Worm (Caenorhabditis elegans) whole organism, L3 larva: ENCODE measurements around the gene ZC504.1.
A peak's percentile ranks its signal among the peaks of the same experiment; 100 is the strongest.

Source experiments
- ama-1 ChIP-seq: fragments of 150-350 bp; optimal IDR thresholded peaks from 2 replicates; lab custom pipeline; 2018
- ceh-82 ChIP-seq: fragments of 150-350 bp; optimal IDR thresholded peaks from 2 replicates; lab custom pipeline; 2014; ENCODE audit warnings: missing biosample characterization, missing genetic modification characterization
- egl-5 ChIP-seq: fragments of 150-350 bp; optimal IDR thresholded peaks from 2 replicates; lab custom pipeline; 2017; ENCODE audit warnings: missing biosample characterization, missing genetic modification reagents, missing genetic modification characterization, inconsistent platforms
- hmg-11 ChIP-seq: sonication (generic microtip); optimal IDR thresholded peaks from 2 replicates; lab custom pipeline; 2016; ENCODE audit warnings: missing genetic modification characterization, missing compliant biosample characterization
- pha-4 ChIP-seq: fragments of 150-350 bp; optimal IDR thresholded peaks from 2 replicates; lab custom pipeline; 2014; ENCODE audit warnings: missing biosample characterization, missing genetic modification reagents, missing genetic modification characterization
- skn-1 ChIP-seq: fragments of 150-350 bp; optimal IDR thresholded peaks from 2 replicates; lab custom pipeline; 2014; ENCODE audit warnings: missing biosample characterization, missing genetic modification characterization
- unc-62 ChIP-seq: fragments of 150-350 bp; sonication (generic microtip); optimal IDR thresholded peaks from 4 replicates; lab custom pipeline; 2014; ENCODE audit warnings: missing biosample characterization, missing genetic modification reagents, missing genetic modification characterization

DNA sequence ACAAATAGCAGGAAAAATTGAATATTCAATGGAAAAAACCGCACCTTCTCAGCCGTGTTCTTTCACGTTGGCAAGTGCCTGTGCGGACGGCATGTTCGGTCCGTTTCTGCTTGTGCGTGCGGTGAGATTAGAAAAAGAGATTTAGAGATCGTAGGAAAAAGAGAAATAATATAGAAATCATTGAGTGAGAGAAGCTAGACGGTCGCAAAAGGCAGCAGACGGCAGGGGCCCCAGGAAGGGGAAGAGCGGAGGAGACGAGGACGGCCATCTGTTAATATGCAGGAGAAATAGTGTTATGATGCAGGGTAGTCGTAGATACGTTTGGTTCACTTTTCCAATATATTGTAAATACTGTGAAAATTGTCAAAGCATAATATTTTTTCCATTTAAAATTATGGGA lies 34.4 kb upstream of the ZC504.1 start, which contains the start of gene Y49A10A.2:
- no peak for TF ChIP-seq ama-1 (lab: Kevin White, UChicago)
- TF ChIP-seq unc-62, result no peak
- no peak for TF ChIP-seq skn-1 (tag; lab: Kevin White, UChicago)
- no peak for TF ChIP-seq egl-5 (tag; lab: Kevin White, UChicago)
- TF ChIP-seq ceh-82 (tag; lab: Kevin White, UChicago), result no peak
- TF ChIP-seq hmg-11 (tag; lab: Kevin White, UChicago), result peak; percentile 45
- peak; percentile 36 for TF ChIP-seq pha-4 (tag; lab: Kevin White, UChicago)
